Worm (Caenorhabditis elegans) whole organism, L2 larva: ENCODE data around the gene T26C5.3.

ENCODE experiments used
- C34F6.9 ChIP-seq: fragments of 150-350 bp; optimal IDR thresholded peaks from 2 replicates; lab custom pipeline; 2014; ENCODE audit warnings: missing biosample characterization, missing genetic modification characterization
- F13H6.1 ChIP-seq: sonication (generic microtip); optimal IDR thresholded peaks from 2 replicates; lab custom pipeline; 2016; ENCODE audit warnings: missing genetic modification characterization, missing compliant biosample characterization
- ZK546.5 ChIP-seq: sonication (generic microtip); optimal IDR thresholded peaks from 2 replicates; lab custom pipeline; 2017; ENCODE audit warnings: missing biosample characterization, missing genetic modification characterization
- ama-1 ChIP-seq: fragments of 150-350 bp; optimal IDR thresholded peaks from 2 replicates; lab custom pipeline; 2018; ENCODE audit warnings: inconsistent platforms
- ceh-16 ChIP-seq: fragments of 150-350 bp; optimal IDR thresholded peaks from 2 replicates; lab custom pipeline; 2014; ENCODE audit warnings: missing biosample characterization, missing genetic modification characterization
- ceh-82 ChIP-seq: fragments of 150-350 bp; optimal IDR thresholded peaks from 2 replicates; lab custom pipeline; 2014; ENCODE audit warnings: missing biosample characterization, missing genetic modification characterization
- crh-2 ChIP-seq: sonication (generic microtip); optimal IDR thresholded peaks from 2 replicates; lab custom pipeline; 2017; ENCODE audit warnings: missing biosample characterization, missing genetic modification characterization
- dmd-4 ChIP-seq: sonication (generic microtip); optimal IDR thresholded peaks from 2 replicates; lab custom pipeline; 2017; ENCODE audit warnings: missing biosample characterization, missing genetic modification characterization
- egl-27 ChIP-seq: sonication (generic microtip); optimal IDR thresholded peaks from 3 replicates; lab custom pipeline; 2017; ENCODE audit warnings: missing biosample characterization, missing genetic modification reagents, missing genetic modification characterization
- elt-3 ChIP-seq: sonication (generic microtip); optimal IDR thresholded peaks from 2 replicates; lab custom pipeline; 2017; ENCODE audit warnings: missing biosample characterization, missing genetic modification characterization
- fos-1 ChIP-seq: fragments of 150-350 bp; optimal IDR thresholded peaks from 2 replicates; lab custom pipeline; 2014; ENCODE audit warnings: missing biosample characterization, missing genetic modification characterization
- lin-11 ChIP-seq: fragments of 150-350 bp; sonication (generic microtip); optimal IDR thresholded peaks from 2 replicates; lab custom pipeline; 2014; ENCODE audit warnings: missing biosample characterization, missing genetic modification characterization, inconsistent platforms, mixed read lengths
- lin-13 ChIP-seq: fragments of 150-350 bp; optimal IDR thresholded peaks from 2 replicates; lab custom pipeline; 2014; ENCODE audit warnings: missing biosample characterization, missing genetic modification reagents, missing genetic modification characterization
- lin-39 ChIP-seq: fragments of 150-350 bp; optimal IDR thresholded peaks from 2 replicates; lab custom pipeline; 2014; ENCODE audit warnings: missing biosample characterization, missing genetic modification reagents, missing genetic modification characterization
- mab-5 ChIP-seq: fragments of 150-350 bp; optimal IDR thresholded peaks from 2 replicates; lab custom pipeline; 2014; ENCODE audit warnings: missing biosample characterization, missing genetic modification characterization
- nhr-10 ChIP-seq: sonication (generic microtip); optimal IDR thresholded peaks from 2 replicates; lab custom pipeline; 2017; ENCODE audit warnings: missing biosample characterization, missing genetic modification characterization
- nhr-11 ChIP-seq: fragments of 150-350 bp; optimal IDR thresholded peaks from 2 replicates; lab custom pipeline; 2014; ENCODE audit warnings: missing biosample characterization, missing genetic modification characterization
- nhr-12 ChIP-seq: fragments of 150-350 bp; optimal IDR thresholded peaks from 2 replicates; lab custom pipeline; 2014; ENCODE audit warnings: missing biosample characterization, missing genetic modification characterization
- nhr-129 ChIP-seq: fragments of 150-350 bp; optimal IDR thresholded peaks from 2 replicates; lab custom pipeline; 2014; ENCODE audit warnings: missing biosample characterization, missing genetic modification characterization
- nhr-21 ChIP-seq: fragments of 150-350 bp; optimal IDR thresholded peaks from 2 replicates; lab custom pipeline; 2014; ENCODE audit warnings: missing biosample characterization, missing genetic modification characterization
- nhr-23 ChIP-seq: fragments of 150-350 bp; optimal IDR thresholded peaks from 2 replicates; lab custom pipeline; 2014; ENCODE audit warnings: missing biosample characterization, missing genetic modification reagents, missing genetic modification characterization
- nhr-237 ChIP-seq: fragments of 150-350 bp; optimal IDR thresholded peaks from 2 replicates; lab custom pipeline; 2014; ENCODE audit warnings: missing biosample characterization, missing genetic modification characterization
- nhr-25 ChIP-seq: fragments of 150-350 bp; sonication (generic microtip); optimal IDR thresholded peaks from 3 replicates; lab custom pipeline; 2014; ENCODE audit warnings: missing biosample characterization, missing genetic modification characterization
- nhr-6 ChIP-seq: fragments of 150-350 bp; optimal IDR thresholded peaks from 2 replicates; lab custom pipeline; 2014; ENCODE audit warnings: missing biosample characterization, missing genetic modification characterization
- nhr-77 ChIP-seq: fragments of 150-350 bp; optimal IDR thresholded peaks from 2 replicates; lab custom pipeline; 2014; ENCODE audit warnings: missing biosample characterization, missing genetic modification characterization
- peb-1 ChIP-seq: fragments of 150-350 bp; optimal IDR thresholded peaks from 2 replicates; lab custom pipeline; 2014; ENCODE audit warnings: missing biosample characterization, missing genetic modification characterization
- skn-1 ChIP-seq: sonication (generic microtip); optimal IDR thresholded peaks from 2 replicates; lab custom pipeline; 2017; ENCODE audit warnings: missing biosample characterization, missing genetic modification characterization
- sma-9 ChIP-seq, 2 experiments: fragments of 150-350 bp in 1 of 2; sonication (generic microtip) in 1 of 2; optimal IDR thresholded peaks; 2 replicates each; lab custom pipeline; 2014 to 2016; ENCODE audit warnings: missing genetic modification characterization in 2 of 2, mild to moderate bottlenecking in 1 of 2, missing biosample characterization in 1 of 2, missing compliant biosample characterization in 1 of 2, missing genetic modification reagents in 1 of 2, moderate library complexity in 1 of 2
- snpc-4 ChIP-seq: fragments of 150-350 bp; optimal IDR thresholded peaks from 2 replicates; lab custom pipeline; 2014; ENCODE audit warnings: missing biosample characterization, missing genetic modification characterization
- unc-55 ChIP-seq: fragments of 150-350 bp; sonication (generic microtip); optimal IDR thresholded peaks from 3 replicates; lab custom pipeline; 2014; ENCODE audit warnings: missing biosample characterization, missing genetic modification reagents, missing genetic modification characterization
- unc-62 ChIP-seq: fragments of 150-350 bp; optimal IDR thresholded peaks from 2 replicates; lab custom pipeline; 2014; ENCODE audit warnings: missing biosample characterization, missing genetic modification reagents, missing genetic modification characterization
- zag-1 ChIP-seq: fragments of 150-350 bp; optimal IDR thresholded peaks from 2 replicates; lab custom pipeline; 2014; ENCODE audit warnings: missing biosample characterization, missing genetic modification characterization
- ztf-1 ChIP-seq: fragments of 200-800 bp; sonication (Bioruptor generic); conservative IDR thresholded peaks from 2 replicates; pipeline ENCODE4 v1.3.6; 2022; ENCODE audit warnings: missing genetic modification characterization, missing compliant biosample characterization
- ztf-11 ChIP-seq: sonication (generic microtip); optimal IDR thresholded peaks from 2 replicates; lab custom pipeline; 2017; ENCODE audit warnings: missing biosample characterization, missing genetic modification characterization
- ztf-4 ChIP-seq: fragments of 150-350 bp; optimal IDR thresholded peaks from 2 replicates; lab custom pipeline; 2014; ENCODE audit warnings: missing biosample characterization, missing genetic modification characterization

The T26C5.3 gene

DNA sequence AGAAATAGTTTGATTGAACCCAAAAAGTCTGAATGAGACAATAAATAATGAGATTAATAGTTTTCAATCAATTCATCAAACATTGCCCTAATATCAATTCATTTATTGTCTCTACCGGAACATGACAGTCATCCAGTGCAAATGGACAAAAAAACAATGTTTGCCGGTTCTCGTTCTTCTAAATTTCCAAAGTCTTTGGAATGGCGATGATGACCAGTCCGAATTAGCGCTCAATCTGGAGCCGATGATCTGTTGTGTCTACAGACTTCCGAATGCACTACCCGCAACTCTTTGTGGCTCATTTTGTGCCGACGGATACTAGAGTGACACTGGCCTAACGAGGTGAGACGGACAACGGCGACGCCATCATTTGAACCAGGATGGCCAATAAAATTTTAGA, at the start of gene T26C5.3:
Gene T26C5.3, plus strand, starts transcription at position 301 of the 400 bp plus-strand sequence.
- no peak for TF ChIP-seq mab-5 (tag; lab: Kevin White, UChicago)
- no peak for TF ChIP-seq nhr-129 (tag; lab: Kevin White, UChicago)
- TF ChIP-seq ZK546.5 (tag; lab: Kevin White, UChicago) = no peak
- no peak for TF ChIP-seq dmd-4 (tag; lab: Kevin White, UChicago)
- TF ChIP-seq zag-1 (tag; lab: Kevin White, UChicago) = no peak
- no peak for TF ChIP-seq elt-3 (tag; lab: Kevin White, UChicago)
- no peak for TF ChIP-seq lin-13 (GFP tag; lab: Kevin White, UChicago)
- TF ChIP-seq ztf-11 (tag; lab: Kevin White, UChicago) = no peak
- TF ChIP-seq unc-55 = no peak
- no peak for TF ChIP-seq snpc-4 (tag; lab: Kevin White, UChicago)
- TF ChIP-seq peb-1 = no peak

DNA sequence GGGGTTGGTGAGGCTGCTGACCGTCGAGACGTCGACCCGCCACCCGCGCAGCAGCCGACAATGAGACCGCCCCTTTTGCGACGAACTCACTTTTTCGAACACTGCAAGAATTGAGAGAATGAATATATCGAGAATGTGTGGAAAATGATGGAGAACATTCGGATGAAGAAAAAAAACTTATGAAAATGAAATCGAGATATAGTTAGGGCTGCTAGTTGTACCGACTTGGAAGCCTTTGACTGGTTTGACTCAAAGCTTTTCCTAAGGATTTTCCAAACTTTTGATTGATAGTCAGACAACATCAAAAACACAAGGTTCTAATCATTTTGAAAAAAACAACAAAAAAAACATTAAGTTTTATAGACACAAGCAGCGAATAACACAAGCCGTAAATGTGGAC, 48.0 kb upstream of the T26C5.3 start, which contains the start of gene sym-2:
Gene sym-2, minus strand, starts transcription at position 101 of the 400 bp plus-strand sequence.
- no peak for TF ChIP-seq nhr-23
- no peak for TF ChIP-seq snpc-4 (tag; lab: Kevin White, UChicago)
- no peak for TF ChIP-seq nhr-12
- no peak for TF ChIP-seq unc-62
- TF ChIP-seq ztf-4 (tag; lab: Kevin White, UChicago) = no peak
- TF ChIP-seq ama-1 = no peak

DNA sequence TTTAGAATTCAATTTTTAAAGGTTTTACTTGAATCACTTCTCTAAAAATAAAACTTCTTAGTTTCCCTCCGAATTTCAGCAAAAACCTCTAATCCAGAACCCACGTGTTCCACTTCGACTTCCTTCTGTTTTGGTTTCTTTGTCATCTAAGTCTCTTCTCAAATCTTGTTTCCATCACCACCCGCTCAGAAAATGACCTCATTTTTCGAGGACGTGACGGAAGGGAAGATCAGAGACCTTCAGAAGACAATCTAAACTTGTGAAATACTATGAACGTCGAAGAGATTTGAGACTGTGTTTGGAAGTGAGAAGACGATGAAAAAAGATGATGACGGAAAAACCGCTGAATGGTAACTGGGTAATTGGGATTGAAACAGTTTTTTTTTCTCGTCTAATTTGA, 46.7 kb upstream of the T26C5.3 start:
- TF ChIP-seq lin-11 (tag; lab: Kevin White, UChicago) = no peak
- TF ChIP-seq ama-1 = no peak
- TF ChIP-seq egl-27 = peak; percentile 15
- TF ChIP-seq nhr-25 (tag; lab: Kevin White, UChicago) = peak; percentile 68
- no peak for TF ChIP-seq ceh-16
- TF ChIP-seq ceh-82 (tag; lab: Kevin White, UChicago) = no peak
- TF ChIP-seq sma-9 (GFP tag; optimal IDR thresholded peaks at IDR 0.05; lab: Kevin White, UChicago) = peak; percentile 5
- TF ChIP-seq sma-9 (tag; optimal IDR thresholded peaks at IDR 0.05; lab: Kevin White, UChicago) = no peak

- TF ChIP-seq fos-1 (tag; lab: Kevin White, UChicago) = no peak
- TF ChIP-seq ceh-16 = peak; percentile 30
- no peak for TF ChIP-seq lin-39 (tag; lab: Kevin White, UChicago)
- no peak for TF ChIP-seq ama-1
- no peak for TF ChIP-seq lin-13 (GFP tag; lab: Kevin White, UChicago)
- TF ChIP-seq, all 48 proteins: peak for 1
Measured at ce11 chrII:9190513-9191099, 45.8 kb upstream of the T26C5.3 start.

DNA sequence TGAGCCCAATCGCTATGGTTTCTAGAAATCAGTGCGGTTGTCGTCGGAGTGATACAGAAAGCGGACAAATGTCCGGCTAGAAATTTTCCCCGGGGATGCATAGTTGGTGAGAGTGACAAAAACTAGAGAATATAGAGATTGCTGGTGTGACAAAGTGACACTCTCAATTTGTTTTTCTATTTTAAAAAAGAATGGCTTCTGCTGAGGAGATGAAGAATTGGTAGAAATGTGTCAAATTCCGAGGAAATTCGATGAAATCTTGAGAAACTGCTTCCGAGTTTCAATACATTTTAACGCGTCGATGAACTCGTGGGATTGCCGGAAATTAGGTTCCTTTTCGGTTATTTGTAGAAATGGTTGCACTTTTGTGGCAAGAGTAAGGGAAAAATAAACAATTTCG, 42.2 kb upstream of the T26C5.3 start, which contains the start of gene twk-4:
Gene twk-4, minus strand, starts transcription at position 101 of the 400 bp plus-strand sequence.
- no peak for TF ChIP-seq ztf-4 (tag; lab: Kevin White, UChicago)
- TF ChIP-seq ceh-16 = no peak
- no peak for TF ChIP-seq zag-1 (tag; lab: Kevin White, UChicago)
- no peak for TF ChIP-seq F13H6.1 (tag; lab: Kevin White, UChicago)
- TF ChIP-seq crh-2 (tag; lab: Kevin White, UChicago) = no peak
- TF ChIP-seq nhr-6 (tag; lab: Kevin White, UChicago) = no peak
- no peak for TF ChIP-seq lin-11 (tag; lab: Kevin White, UChicago)
- TF ChIP-seq elt-3 (tag; lab: Kevin White, UChicago) = no peak
- TF ChIP-seq lin-13 (GFP tag; lab: Kevin White, UChicago) = no peak
- TF ChIP-seq nhr-23 = no peak
- no peak for TF ChIP-seq nhr-10 (tag; lab: Kevin White, UChicago)
- no peak for TF ChIP-seq ZK546.5 (tag; lab: Kevin White, UChicago)
- no peak for TF ChIP-seq nhr-21 (tag; lab: Kevin White, UChicago)
- TF ChIP-seq unc-62 = no peak
- no peak for TF ChIP-seq C34F6.9 (tag; lab: Kevin White, UChicago)
- no peak for TF ChIP-seq nhr-237 (tag; lab: Kevin White, UChicago)
- no peak for TF ChIP-seq ceh-82 (tag; lab: Kevin White, UChicago)
- no peak for TF ChIP-seq mab-5 (tag; lab: Kevin White, UChicago)

DNA sequence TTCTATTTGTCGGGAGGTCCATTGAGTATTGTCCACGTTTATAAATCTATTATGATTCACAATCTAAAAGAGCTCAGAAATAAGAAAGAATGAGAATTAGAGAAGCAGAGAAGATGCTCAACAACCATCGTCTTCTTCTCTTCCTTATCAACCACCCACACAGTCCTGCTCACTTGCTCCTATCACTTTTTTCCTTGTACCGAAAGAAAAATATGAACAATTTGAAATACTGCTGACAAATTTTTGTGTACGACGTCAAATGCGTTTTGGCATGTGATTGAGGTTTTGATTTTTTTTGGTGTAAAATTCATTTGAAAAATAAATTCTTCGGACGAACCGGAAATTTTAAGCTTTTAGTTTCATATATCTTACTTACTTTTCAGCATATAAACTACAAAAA, 40.1 kb upstream of the T26C5.3 start:
- peak; percentile 8 for TF ChIP-seq skn-1
- peak; percentile 27 for TF ChIP-seq sma-9 (GFP tag; optimal IDR thresholded peaks at IDR 0.05; lab: Kevin White, UChicago)
- TF ChIP-seq sma-9 (tag; optimal IDR thresholded peaks at IDR 0.05; lab: Kevin White, UChicago) = no peak
- no peak for TF ChIP-seq lin-39 (tag; lab: Kevin White, UChicago)
- TF ChIP-seq fos-1 (tag; lab: Kevin White, UChicago) = peak; percentile 79
- no peak for TF ChIP-seq ztf-11 (tag; lab: Kevin White, UChicago)
- no peak for TF ChIP-seq ztf-1 (GFP tag; lab: Robert Waterston, UW)
- TF ChIP-seq nhr-11 (tag; lab: Kevin White, UChicago) = no peak
- no peak for TF ChIP-seq nhr-77 (tag; lab: Kevin White, UChicago)
